Worm (Caenorhabditis elegans): ENCODE data around the gene C04G6.11.
A peak's percentile ranks its signal among the peaks of the same experiment; 100 is the strongest.

The C04G6.11 gene

ce11 chrII:5055129-5055666 lies 48.4 kb downstream of the C04G6.11 start, which contains the start of the genes ify-1 and rpl-22 (continued):
- TF ChIP-seq atf-7 (tag; optimal IDR thresholded peaks at IDR 0.05): no peak
- peak; percentile 68; the same call in 1 of the 2 replicates for TF ChIP-seq B0336.3 (GFP tag; IDR thresholded peaks at IDR 0.05)
- no peak for TF ChIP-seq hlh-26 (GFP tag; conservative IDR thresholded peaks at IDR 0.05)
- TF ChIP-seq B0019.2 (GFP tag; conservative IDR thresholded peaks at IDR 0.05): 0 out of 2 replicates have a peak, but pooled peaks have one; percentile 38
- TF ChIP-seq attf-3 (GFP tag; conservative IDR thresholded peaks at IDR 0.05): peak; percentile 65
- no peak; the same call in 1 of the 2 replicates for TF ChIP-seq lin-26 (GFP tag; IDR thresholded peaks at IDR 0.05)
- TF ChIP-seq ets-4 (GFP tag; optimal IDR thresholded peaks at IDR 0.05): no peak
- TF ChIP-seq lin-40 (tag; optimal IDR thresholded peaks at IDR 0.05): peak; percentile 79
- no peak for TF ChIP-seq ztf-25 (GFP tag; IDR thresholded peaks at IDR 0.05)
- TF ChIP-seq Y53F4B.3 (GFP tag; IDR thresholded peaks at IDR 0.05): no peak
- TF ChIP-seq chd-7 (tag; optimal IDR thresholded peaks at IDR 0.05): no peak
- no peak for TF ChIP-seq F52B5.7 (tag; optimal IDR thresholded peaks at IDR 0.05)
- peak; percentile 54 for TF ChIP-seq pha-4 (tag; optimal IDR thresholded peaks at IDR 0.05)
- TF ChIP-seq bed-1 (GFP tag; IDR thresholded peaks at IDR 0.05): no peak
- peak; percentile 75 for TF ChIP-seq ekl-4 (GFP tag; IDR thresholded peaks at IDR 0.05)
- TF ChIP-seq efl-1 (GFP tag; optimal IDR thresholded peaks at IDR 0.05): peak; percentile 80
- peak; percentile 88 for TF ChIP-seq dox-1 (GFP tag; IDR thresholded peaks at IDR 0.05)
- TF ChIP-seq zim-3 (tag; optimal IDR thresholded peaks at IDR 0.05): no peak
- peak; percentile 73 for TF ChIP-seq athp-1 (tag; optimal IDR thresholded peaks at IDR 0.05)
- TF ChIP-seq attf-5 (GFP tag; optimal IDR thresholded peaks at IDR 0.05): peak; percentile 86
- TF ChIP-seq F57C9.4 (tag; optimal IDR thresholded peaks at IDR 0.05): peak; percentile 6
- peak; percentile 73 for TF ChIP-seq tbp1 (GFP tag; optimal IDR thresholded peaks at IDR 0.05)
- no peak for TF ChIP-seq aptf-2 (GFP tag; conservative IDR thresholded peaks at IDR 0.05)
- no peak for TF ChIP-seq ceh-58 (GFP tag; IDR thresholded peaks at IDR 0.05)
- peak; percentile 77 for TF ChIP-seq nfyb-1 (GFP tag; IDR thresholded peaks at IDR 0.05)
- TF ChIP-seq F39B2.1 (GFP tag; IDR thresholded peaks at IDR 0.05): no peak
- TF ChIP-seq ceh-91 (GFP tag; IDR thresholded peaks at IDR 0.05): peak; percentile 89
- TF ChIP-seq madf-8 (GFP tag; conservative IDR thresholded peaks at IDR 0.05): peak; percentile 71
- peak; percentile 78 for TF ChIP-seq snpc-4 (GFP tag; optimal IDR thresholded peaks at IDR 0.05)
- TF ChIP-seq snpc-4 (tag; optimal IDR thresholded peaks at IDR 0.05): peak; percentile 89 to 92 (median 90)
- TF ChIP-seq gei-17 (GFP tag; optimal IDR thresholded peaks at IDR 0.05): no peak
- peak; percentile 67; the same call in 1 of the 2 replicates for TF ChIP-seq Y56A3A.18 (GFP tag; IDR thresholded peaks at IDR 0.05)
- no peak for TF ChIP-seq repo-1 (tag; optimal IDR thresholded peaks at IDR 0.05)
- peak; percentile 94 for TF ChIP-seq madf-6 (GFP tag; IDR thresholded peaks at IDR 0.05)
- no peak for TF ChIP-seq nhr-90 (tag; optimal IDR thresholded peaks at IDR 0.05)
- TF ChIP-seq sptf-2 (GFP tag; optimal IDR thresholded peaks at IDR 0.05): no peak
- TF ChIP-seq cebp-1 (GFP tag; IDR thresholded peaks at IDR 0.05): no peak
- peak; percentile 76 for TF ChIP-seq cebp-1 (tag; optimal IDR thresholded peaks at IDR 0.05)
- 0 out of 2 replicates have a peak, but pooled peaks have one; percentile 54 for TF ChIP-seq Y95B8A.8 (GFP tag; IDR thresholded peaks at IDR 0.05)
- no peak for TF ChIP-seq aptf-3 (GFP tag; IDR thresholded peaks at IDR 0.05)
- TF ChIP-seq lin-35 (GFP tag; optimal IDR thresholded peaks at IDR 0.05): peak; percentile 8 to 91 (median 70)
- no peak for TF ChIP-seq lsy-27 (tag; optimal IDR thresholded peaks at IDR 0.05; ENCODE audit: borderline replicate concordance, insufficient read depth)
- no peak for TF ChIP-seq F57A8.1 (GFP tag; optimal IDR thresholded peaks at IDR 0.05)
